Fruit fly (Drosophila melanogaster): ENCODE measurements around the gene Cpr72Ec.

The Cpr72Ec gene

DNA sequence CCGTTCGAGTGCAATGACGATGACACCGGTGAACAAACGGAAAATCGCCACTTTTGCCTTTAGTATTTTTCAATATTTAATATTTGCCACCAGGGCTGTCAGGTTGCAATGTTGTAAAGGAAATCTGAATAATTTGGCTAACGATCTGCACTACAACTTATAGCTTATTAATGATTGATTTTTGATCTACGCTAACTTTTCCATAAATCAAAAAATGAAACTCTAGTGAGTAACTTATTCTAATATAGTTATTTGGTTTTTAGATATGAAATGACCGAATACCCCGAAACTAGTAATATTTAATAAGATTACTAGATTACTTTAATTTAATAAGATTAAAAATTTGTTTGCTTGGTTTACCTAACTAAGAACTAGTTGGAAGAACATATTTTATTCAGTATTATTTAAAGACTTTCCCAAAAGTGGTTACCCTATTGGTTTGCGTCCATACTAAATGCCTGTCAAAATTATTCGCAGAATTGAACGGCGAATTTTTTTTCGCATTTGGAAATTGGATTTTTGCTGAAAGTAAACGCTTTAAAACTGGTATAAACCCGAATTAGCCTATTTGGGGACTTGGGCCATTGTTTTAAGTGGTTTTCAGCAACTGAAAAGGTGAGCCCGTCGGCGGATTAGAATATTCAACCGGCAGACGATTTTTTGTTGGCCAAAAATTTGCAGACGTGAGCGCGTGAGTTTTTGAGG lies 18.9 kb upstream of the Cpr72Ec start, which contains the start of the genes Agpat3 and RAF2 (continued):
- TF ChIP-seq Nf-YB (GFP tag; optimal IDR thresholded peaks at IDR 0.05) (peak; percentile 6), ken (GFP tag; IDR thresholded peaks at IDR 0.05) (peak; percentile 34; the same call in 1 of the 3 replicates), Rfx (GFP tag; IDR thresholded peaks at IDR 0.05) (peak; percentile 61), HLHmδ (GFP tag; optimal IDR thresholded peaks at IDR 0.05) (no peak), CG5953 (GFP tag; IDR thresholded peaks at IDR 0.05) (0 out of 2 replicates have a peak, but pooled peaks have one; percentile 10), stc (GFP tag; IDR thresholded peaks at IDR 0.05) (no peak), CG30431 (GFP tag; optimal IDR thresholded peaks at IDR 0.05) (no peak), CG15479 (GFP tag; optimal IDR thresholded peaks at IDR 0.05) (no peak), CG1529 (GFP tag; optimal IDR thresholded peaks at IDR 0.05) (no peak), crol (GFP tag; IDR thresholded peaks at IDR 0.05) (no peak), abd-A (tag; optimal IDR thresholded peaks at IDR 0.05) (no peak), dpn (GFP tag; optimal IDR thresholded peaks at IDR 0.05) (peak in 1 of 2 experiments; percentile 43), gem (tag; optimal IDR thresholded peaks at IDR 0.05) (peak; percentile 73), wek (GFP tag; optimal IDR thresholded peaks at IDR 0.05) (no peak), Meics (GFP tag; optimal IDR thresholded peaks at IDR 0.05) (no peak), CG16779 (GFP tag; IDR thresholded peaks at IDR 0.05) (no peak), eyg (GFP tag; optimal IDR thresholded peaks at IDR 0.05) (no peak), CG31441 (GFP tag; IDR thresholded peaks at IDR 0.05) (peak; percentile 53), dm (GFP tag; optimal IDR thresholded peaks at IDR 0.05) (no peak), otp (GFP tag; IDR thresholded peaks at IDR 0.05) (no peak), Dip2 (GFP tag; IDR thresholded peaks at IDR 0.05) (no peak), CG11695 (GFP tag; IDR thresholded peaks at IDR 0.05) (peak; percentile 53; the same call in 1 of the 3 replicates), CG7556 (GFP tag; optimal IDR thresholded peaks at IDR 0.05) (no peak), nau (GFP tag; optimal IDR thresholded peaks at IDR 0.05) (no peak), CG18011 (GFP tag; optimal IDR thresholded peaks at IDR 0.05) (no peak), CG10543 (GFP tag; optimal IDR thresholded peaks at IDR 0.05) (no peak), CG15073 (GFP tag; optimal IDR thresholded peaks at IDR 0.05) (no peak), kay (GFP tag; optimal IDR thresholded peaks at IDR 0.05) (no peak), unc-4 (GFP tag; IDR thresholded peaks at IDR 0.05; ENCODE audit: partially characterized antibody) (no peak), BtbVII (GFP tag; optimal IDR thresholded peaks at IDR 0.05) (no peak), esg (GFP tag; conservative IDR thresholded peaks at IDR 0.05) (peak; percentile 57), CG17612 (GFP tag; IDR thresholded peaks at IDR 0.05) (no peak; the same call in 1 of the 2 replicates), HmgD (GFP tag; optimal IDR thresholded peaks at IDR 0.05) (no peak), Optix (GFP tag; IDR thresholded peaks at IDR 0.05) (no peak), run (tag; optimal IDR thresholded peaks at IDR 0.05) (no peak), CG17385 (GFP tag; optimal IDR thresholded peaks at IDR 0.05) (no peak), knrl (GFP tag; IDR thresholded peaks at IDR 0.05; ENCODE audit: partially characterized antibody) (no peak), CG3163 (GFP tag; optimal IDR thresholded peaks at IDR 0.05) (no peak), CG4854 (GFP tag; optimal IDR thresholded peaks at IDR 0.05) (no peak), CG12391 (tag; optimal IDR thresholded peaks at IDR 0.05) (peak; percentile 73), bab2 (GFP tag; optimal IDR thresholded peaks at IDR 0.05) (peak; percentile 40), CG33557 (GFP tag; optimal IDR thresholded peaks at IDR 0.05) (no peak), chn (GFP tag; optimal IDR thresholded peaks at IDR 0.05) (no peak), tgo (GFP tag; IDR thresholded peaks at IDR 0.05) (no peak; the same call in 2 of the 3 replicates), tio (GFP tag; optimal IDR thresholded peaks at IDR 0.05) (peak; percentile 64), CG11093 (GFP tag; IDR thresholded peaks at IDR 0.05) (no peak), zen (tag; optimal IDR thresholded peaks at IDR 0.05) (no peak), Dfd (GFP tag; optimal IDR thresholded peaks at IDR 0.05) (no peak), sima (GFP tag; optimal IDR thresholded peaks at IDR 0.05) (no peak), Atf-2 (GFP tag; optimal IDR thresholded peaks at IDR 0.05) (no peak)
